Worm (Caenorhabditis elegans) whole organism, young adult: ENCODE data around the gene F01G4.6.
"Not testable (repeated sequence)": the region's sequence is repeated elsewhere in the genome, so short reads cannot be mapped to it uniquely, and the experiment has no call there.

ENCODE experiments used
- B0336.3 ChIP-seq: fragments of 200-800 bp; sonication (Bioruptor generic); IDR thresholded peaks from 2 replicates; pipeline ENCODE4 v1.3.6; 2022; ENCODE audit warnings: missing genetic modification characterization, missing compliant biosample characterization
- C06A6.2 ChIP-seq: fragments of 200-800 bp; sonication (Bioruptor generic); conservative IDR thresholded peaks from 2 replicates; pipeline ENCODE4 v1.3.6; 2022; ENCODE audit warnings: missing genetic modification characterization, missing compliant biosample characterization
- C17E4.6 ChIP-seq: fragments of 200-800 bp; sonication (Bioruptor generic); IDR thresholded peaks from 2 replicates; pipeline ENCODE4 v1.3.6; 2022; ENCODE audit warnings: missing genetic modification reagents, missing genetic modification characterization, missing compliant biosample characterization
- D2030.7 ChIP-seq: fragments of 200-800 bp; sonication (Bioruptor generic); IDR thresholded peaks from 2 replicates; pipeline ENCODE4 v1.3.6; 2022; ENCODE audit warnings: missing genetic modification reagents, missing genetic modification characterization, missing compliant biosample characterization
- F52B5.7 ChIP-seq: sonication (generic microtip); optimal IDR thresholded peaks from 2 replicates; lab custom pipeline; 2016; ENCODE audit warnings: mild to moderate bottlenecking, missing genetic modification characterization, missing compliant biosample characterization
- Y53G8AR.9 ChIP-seq: fragments of 200-800 bp; sonication (Bioruptor generic); conservative IDR thresholded peaks from 2 replicates; pipeline ENCODE4 v1.3.6; 2022; ENCODE audit warnings: missing genetic modification reagents, missing genetic modification characterization, missing compliant biosample characterization
- Y56A3A.18 ChIP-seq: fragments of 200-800 bp; sonication (Bioruptor generic); IDR thresholded peaks from 2 replicates; pipeline ENCODE4 v1.3.6; 2022; ENCODE audit warnings: missing genetic modification reagents, missing genetic modification characterization, missing compliant biosample characterization
- aptf-3 ChIP-seq: fragments of 200-800 bp; sonication (Bioruptor generic); IDR thresholded peaks from 2 replicates; pipeline ENCODE4 v1.3.6; 2022; ENCODE audit warnings: missing genetic modification characterization, missing compliant biosample characterization
- attf-3 ChIP-seq: fragments of 200-800 bp; sonication (Bioruptor generic); conservative IDR thresholded peaks from 2 replicates; pipeline ENCODE4 v1.3.6; 2022; ENCODE audit warnings: missing genetic modification reagents, missing genetic modification characterization, missing compliant biosample characterization
- cebp-1 ChIP-seq, 2 experiments: fragments of 200-800 bp in 1 of 2; sonication (Bioruptor generic) in 1 of 2; sonication (generic microtip) in 1 of 2; IDR thresholded peaks in 1 of 2; optimal IDR thresholded peaks in 1 of 2; 2 replicates each; pipeline versions ENCODE4 v1.3.6 to Lab custom; 2017 to 2022; ENCODE audit warnings: missing compliant biosample characterization in 2 of 2, missing genetic modification characterization in 2 of 2, mild to moderate bottlenecking in 1 of 2, missing genetic modification reagents in 1 of 2, moderate library complexity in 1 of 2
- ceh-91 ChIP-seq: fragments of 200-800 bp; sonication (Bioruptor generic); IDR thresholded peaks from 2 replicates; pipeline ENCODE4 v1.3.6; 2022; ENCODE audit warnings: missing genetic modification reagents, missing genetic modification characterization, missing compliant biosample characterization
- dpl-1 ChIP-seq: fragments of 150-350 bp; optimal IDR thresholded peaks from 2 replicates; lab custom pipeline; 2014; ENCODE audit warnings: missing biosample characterization, missing genetic modification reagents, missing genetic modification characterization
- egl-18 ChIP-seq: fragments of 200-800 bp; sonication (Bioruptor generic); IDR thresholded peaks from 2 replicates; pipeline ENCODE4 v1.3.6; 2022; ENCODE audit warnings: missing genetic modification reagents, missing genetic modification characterization, missing compliant biosample characterization
- egrh-3 ChIP-seq: fragments of 200-800 bp; sonication (Bioruptor generic); IDR thresholded peaks from 2 replicates; pipeline ENCODE4 v1.3.6; 2022; ENCODE audit warnings: missing genetic modification reagents, missing genetic modification characterization, missing compliant biosample characterization
- ekl-4 ChIP-seq: fragments of 200-800 bp; sonication (Bioruptor generic); IDR thresholded peaks from 2 replicates; pipeline ENCODE4 v1.3.6; 2022; ENCODE audit warnings: missing genetic modification reagents, missing genetic modification characterization, missing compliant biosample characterization
- gei-17 ChIP-seq: fragments of 200-800 bp; sonication (Bioruptor generic); optimal IDR thresholded peaks from 2 replicates; lab custom pipeline; 2018; ENCODE audit warnings: mild to moderate bottlenecking, missing genetic modification characterization, missing compliant biosample characterization
- hlh-26 ChIP-seq: fragments of 200-800 bp; sonication (Bioruptor generic); conservative IDR thresholded peaks from 2 replicates; pipeline ENCODE4 v1.3.6; 2022; ENCODE audit warnings: missing genetic modification reagents, missing genetic modification characterization, missing compliant biosample characterization
- hmg-1.2 ChIP-seq: fragments of 200-800 bp; sonication (Bioruptor generic); IDR thresholded peaks from 2 replicates; pipeline ENCODE4 v1.3.6; 2022; ENCODE audit warnings: missing genetic modification reagents, missing genetic modification characterization, missing compliant biosample characterization
- hmg-20 ChIP-seq: fragments of 200-800 bp; sonication (Bioruptor generic); IDR thresholded peaks from 2 replicates; pipeline ENCODE4 v1.3.6; 2022; ENCODE audit warnings: missing genetic modification reagents, missing genetic modification characterization, missing compliant biosample characterization
- hrde-1 ChIP-seq: sonication (generic microtip); optimal IDR thresholded peaks from 2 replicates; lab custom pipeline; 2016; ENCODE audit warnings: missing genetic modification characterization, mild to moderate bottlenecking, missing compliant biosample characterization, moderate library complexity, missing genotype, missing genetic modification reagents, borderline replicate concordance
- let-526 ChIP-seq: fragments of 200-800 bp; sonication (Bioruptor generic); IDR thresholded peaks from 2 replicates; pipeline ENCODE4 v1.3.6; 2022; ENCODE audit warnings: missing genetic modification reagents, missing genetic modification characterization, missing compliant biosample characterization
- lin-54 ChIP-seq: fragments of 200-800 bp; sonication (Bioruptor generic); optimal IDR thresholded peaks from 2 replicates; lab custom pipeline; 2018; ENCODE audit warnings: mild to moderate bottlenecking, missing genetic modification characterization, missing compliant biosample characterization
- lsl-1 ChIP-seq: fragments of 200-800 bp; sonication (Bioruptor generic); optimal IDR thresholded peaks from 2 replicates; lab custom pipeline; 2018; ENCODE audit warnings: mild to moderate bottlenecking, missing genetic modification characterization, moderate library complexity, missing compliant biosample characterization
- lsy-27 ChIP-seq: sonication (generic microtip); optimal IDR thresholded peaks from 2 replicates; lab custom pipeline; 2017; ENCODE audit warnings: missing genetic modification characterization, mild to moderate bottlenecking, missing compliant biosample characterization, antibody characterized with exemption, missing genotype, borderline replicate concordance; ENCODE audit not compliant: insufficient read depth
- madf-8 ChIP-seq: fragments of 200-800 bp; sonication (Bioruptor generic); conservative IDR thresholded peaks from 2 replicates; pipeline ENCODE4 v1.3.6; 2022; ENCODE audit warnings: missing genetic modification reagents, missing genetic modification characterization, missing compliant biosample characterization
- mes-4 ChIP-seq: sonication (generic microtip); optimal IDR thresholded peaks from 2 replicates; lab custom pipeline; 2016; ENCODE audit warnings: missing genotype, missing genetic modification characterization, missing compliant biosample characterization
- nfya-2 ChIP-seq: fragments of 200-800 bp; sonication (Bioruptor generic); IDR thresholded peaks from 2 replicates; pipeline ENCODE4 v1.3.6; 2022; ENCODE audit warnings: missing genetic modification reagents, missing genetic modification characterization, missing compliant biosample characterization
- nhr-179 ChIP-seq: sonication (generic microtip); optimal IDR thresholded peaks from 2 replicates; lab custom pipeline; 2016; ENCODE audit warnings: mild to moderate bottlenecking, missing genetic modification characterization, missing compliant biosample characterization
- rec-8 ChIP-seq, 2 experiments: sonication (generic microtip); optimal IDR thresholded peaks; 2 replicates each; lab custom pipeline; 2016; ENCODE audit warnings: mild to moderate bottlenecking in 2 of 2, missing genetic modification characterization in 2 of 2, missing genetic modification reagents in 2 of 2, missing genotype in 2 of 2, missing biosample characterization in 1 of 2, missing compliant biosample characterization in 1 of 2, moderate library complexity in 1 of 2
- repo-1 ChIP-seq: sonication (generic microtip); optimal IDR thresholded peaks from 2 replicates; lab custom pipeline; 2017; ENCODE audit warnings: mild to moderate bottlenecking, missing genetic modification characterization, missing compliant biosample characterization
- snpc-3.4 ChIP-seq: sonication (generic microtip); optimal IDR thresholded peaks from 2 replicates; lab custom pipeline; 2017; ENCODE audit warnings: missing genetic modification characterization, mild to moderate bottlenecking, missing compliant biosample characterization, antibody characterized with exemption, moderate library complexity, missing genotype, missing genetic modification reagents
- snpc-4 ChIP-seq, 5 experiments: fragments of 150-350 bp in 1 of 5; sonication (generic microtip) in 4 of 5; optimal IDR thresholded peaks; 2 replicates each; lab custom pipeline; 2014 to 2018; ENCODE audit warnings: missing genetic modification characterization in 5 of 5, missing biosample characterization in 3 of 5, antibody characterized with exemption in 2 of 5, mild to moderate bottlenecking in 2 of 5, missing compliant biosample characterization in 2 of 5, missing genotype in 2 of 5, moderate library complexity in 2 of 5, missing genetic modification reagents in 1 of 5
- somi-1 ChIP-seq: fragments of 200-800 bp; sonication (Bioruptor generic); optimal IDR thresholded peaks from 2 replicates; lab custom pipeline; 2018; ENCODE audit warnings: mild to moderate bottlenecking, missing genetic modification characterization, missing compliant biosample characterization
- unc-130 ChIP-seq: sonication (generic microtip); optimal IDR thresholded peaks from 2 replicates; lab custom pipeline; 2016; ENCODE audit warnings: missing genetic modification reagents, missing genetic modification characterization, missing compliant biosample characterization
- zfh-2 ChIP-seq: fragments of 200-800 bp; sonication (Bioruptor generic); conservative IDR thresholded peaks from 2 replicates; pipeline ENCODE4 v1.3.6; 2022; ENCODE audit warnings: missing genetic modification reagents, missing genetic modification characterization, missing compliant biosample characterization
- ztf-18 ChIP-seq: sonication (generic microtip); optimal IDR thresholded peaks from 2 replicates; lab custom pipeline; 2016; ENCODE audit warnings: missing genotype, mild to moderate bottlenecking, missing genetic modification characterization, missing compliant biosample characterization
- ztf-22 ChIP-seq: fragments of 200-800 bp; sonication (Bioruptor generic); optimal IDR thresholded peaks from 2 replicates; lab custom pipeline; 2018; ENCODE audit warnings: mild to moderate bottlenecking, missing genetic modification characterization, moderate library complexity, missing compliant biosample characterization

F01G4.6 gene

ce11 chrIV:11186729-11187128 lies 37.4 kb upstream of the F01G4.6 start, which contains the start of gene sdz-27:
sdz-27 (plus strand) TSS chrIV:11187029.
- TF ChIP-seq hrde-1 (tag; lab: Kevin White, UChicago), result no peak
- TF ChIP-seq zfh-2 (GFP tag; lab: Robert Waterston, UW), result no peak
- no peak for TF ChIP-seq unc-130
- no peak for TF ChIP-seq ztf-18 (tag; lab: Kevin White, UChicago)
- TF ChIP-seq F52B5.7 (tag; lab: Kevin White, UChicago), result no peak
- no peak for TF ChIP-seq repo-1 (tag; lab: Kevin White, UChicago)
- no peak for TF ChIP-seq egl-18 (GFP tag; lab: Robert Waterston, UW)
- TF ChIP-seq lsy-27 (tag; lab: Kevin White, UChicago), result no peak
- TF ChIP-seq aptf-3 (GFP tag; lab: Robert Waterston, UW), result no peak
- TF ChIP-seq rec-8 (tag; optimal IDR thresholded peaks at IDR 0.05; lab: Kevin White, UChicago), result no peak
- no peak for TF ChIP-seq mes-4 (tag; lab: Kevin White, UChicago)
- no peak for TF ChIP-seq nfya-2 (GFP tag; lab: Robert Waterston, UW)
- TF ChIP-seq, all 124 proteins: peak for 0

- no peak for TF ChIP-seq snpc-3.4 (tag; lab: Kevin White, UChicago)
- no peak for TF ChIP-seq cebp-1 (GFP tag; IDR thresholded peaks at IDR 0.05; lab: Robert Waterston, UW)
- TF ChIP-seq cebp-1 (tag; optimal IDR thresholded peaks at IDR 0.05; lab: Kevin White, UChicago), result peak; percentile 0
- no peak for TF ChIP-seq ztf-22 (GFP tag; lab: Kevin White, UChicago)
- TF ChIP-seq, all 124 proteins: peak for 1
Observed at ce11 chrIV:11183991-11184390, 34.7 kb upstream of the F01G4.6 start, which contains the start of gene nuaf-3. nuaf-3 (plus strand) TSS chrIV:11184291.

ce11 chrIV:11183013-11183412 lies 33.7 kb upstream of the F01G4.6 start, which contains the start of gene prx-14:
prx-14 (plus strand) TSS chrIV:11183132.
- TF ChIP-seq C17E4.6, result 0 out of 2 replicates have a peak, but pooled peaks have one; percentile 42
- no peak for TF ChIP-seq hlh-26 (GFP tag; lab: Robert Waterston, UW)
- TF ChIP-seq gei-17 (GFP tag; lab: Kevin White, UChicago), result peak; percentile 2
- no peak for TF ChIP-seq egrh-3 (GFP tag; lab: Robert Waterston, UW)
- no peak for TF ChIP-seq let-526 (GFP tag; lab: Robert Waterston, UW)
- 0 out of 2 replicates have a peak, but pooled peaks have one; percentile 31 for TF ChIP-seq Y56A3A.18 (GFP tag; lab: Robert Waterston, UW)
- TF ChIP-seq B0336.3 (GFP tag; lab: Robert Waterston, UW), result peak; percentile 67
- peak; percentile 52 for TF ChIP-seq repo-1 (tag; lab: Kevin White, UChicago)
- peak; percentile 60 for TF ChIP-seq Y53G8AR.9 (GFP tag; lab: Robert Waterston, UW)
- TF ChIP-seq ekl-4 (GFP tag; lab: Robert Waterston, UW), result 0 out of 2 replicates have a peak, but pooled peaks have one; percentile 7

- TF ChIP-seq C17E4.6 (no peak), C06A6.2 (GFP tag; lab: Robert Waterston, UW) (no peak), dpl-1 (GFP tag; lab: Kevin White, UChicago) (no peak), nfya-2 (GFP tag; lab: Robert Waterston, UW) (no peak), nhr-179 (tag; lab: Kevin White, UChicago) (no peak)
Observed at ce11 chrIV:11180077-11180476, 30.8 kb upstream of the F01G4.6 start.

ce11 chrIV:11179123-11179740 lies 29.9 kb upstream of the F01G4.6 start, which contains the start of gene cpt-2:
cpt-2 (plus strand) TSS chrIV:11179645.
- TF ChIP-seq hmg-20 (GFP tag; lab: Robert Waterston, UW), result peak; percentile 84; the same call in 1 of the 2 replicates
- peak; percentile 13 for TF ChIP-seq snpc-4 (GFP tag; optimal IDR thresholded peaks at IDR 0.05; lab: Kevin White, UChicago)
- TF ChIP-seq snpc-4 (tag; optimal IDR thresholded peaks at IDR 0.05; lab: Kevin White, UChicago), result peak; percentile 27 to 71 (median 62)
- not testable (repeated sequence) for TF ChIP-seq cebp-1 (GFP tag; IDR thresholded peaks at IDR 0.05; lab: Robert Waterston, UW)
- TF ChIP-seq cebp-1 (tag; optimal IDR thresholded peaks at IDR 0.05; lab: Kevin White, UChicago), result peak; percentile 83
- peak; percentile 76 for TF ChIP-seq attf-3 (GFP tag; lab: Robert Waterston, UW)
- TF ChIP-seq D2030.7 (GFP tag; lab: Robert Waterston, UW), result peak; percentile 95
- TF ChIP-seq hmg-1.2 (GFP tag; lab: Robert Waterston, UW), result peak; percentile 65
- peak; percentile 86; the same call in 1 of the 2 replicates for TF ChIP-seq ekl-4 (GFP tag; lab: Robert Waterston, UW)
- TF ChIP-seq lin-54 (GFP tag; lab: Kevin White, UChicago), result peak; percentile 86
- TF ChIP-seq ceh-91 (GFP tag; lab: Robert Waterston, UW), result peak; percentile 80
- peak; percentile 16 for TF ChIP-seq ztf-22 (GFP tag; lab: Kevin White, UChicago)
- peak; percentile 63 for TF ChIP-seq madf-8
- TF ChIP-seq somi-1 (GFP tag; lab: Kevin White, UChicago), result peak; percentile 34
- TF ChIP-seq lsl-1 (GFP tag; lab: Kevin White, UChicago), result peak; percentile 62
- TF ChIP-seq repo-1 (tag; lab: Kevin White, UChicago), result peak; percentile 20
